Fruit fly (Drosophila melanogaster) whole organism, embryonic: ENCODE results near the gene CG43800.

Experiments
- Atf3 ChIP-seq: fragments of 200-800 bp; sonication (Bioruptor generic); optimal IDR thresholded peaks from 3 replicates; lab custom pipeline; 2016; ENCODE audit warnings: missing biosample characterization, missing genetic modification characterization
- CG10366 ChIP-seq: fragments of 200-800 bp; sonication (Bioruptor generic); IDR thresholded peaks from 2 replicates; pipeline ENCODE4 v1.3.6; 2022; ENCODE audit warnings: missing biosample characterization, missing genetic modification characterization
- CG11247 ChIP-seq: fragments of 200-800 bp; sonication (Bioruptor generic); IDR thresholded peaks from 2 replicates; pipeline ENCODE4 v1.3.6; 2022; ENCODE audit warnings: missing biosample characterization, missing genetic modification characterization
- CG12155 ChIP-seq: fragments of 200-800 bp; sonication (Bioruptor generic); optimal IDR thresholded peaks from 3 replicates; lab custom pipeline; 2016; ENCODE audit warnings: missing biosample characterization, missing genetic modification characterization
- CG12744 ChIP-seq: fragments of 200-800 bp; sonication (Bioruptor generic); optimal IDR thresholded peaks from 2 replicates; lab custom pipeline; 2016; ENCODE audit warnings: missing biosample characterization, missing genetic modification characterization
- CG15514 ChIP-seq: fragments of 200-800 bp; sonication (Bioruptor generic); optimal IDR thresholded peaks from 3 replicates; lab custom pipeline; 2017; ENCODE audit warnings: missing biosample characterization, missing genetic modification characterization, mild to moderate bottlenecking, moderate library complexity, missing genetic modification reagents
- CG15601 ChIP-seq: fragments of 200-800 bp; sonication (Bioruptor generic); optimal IDR thresholded peaks from 3 replicates; lab custom pipeline; 2019; ENCODE audit warnings: missing biosample characterization, mild to moderate bottlenecking, missing genetic modification characterization, moderate library complexity
- CG1602 ChIP-seq: fragments of 200-800 bp; sonication (Bioruptor generic); optimal IDR thresholded peaks from 3 replicates; lab custom pipeline; 2016; ENCODE audit warnings: missing biosample characterization, missing genetic modification characterization
- CG1603 ChIP-seq: fragments of 200-800 bp; sonication (Bioruptor generic); optimal IDR thresholded peaks from 2 replicates; lab custom pipeline; 2019; ENCODE audit warnings: missing biosample characterization, mild to moderate bottlenecking, missing genetic modification characterization, moderate library complexity
- CG17361 ChIP-seq: fragments of 200-800 bp; sonication (Bioruptor generic); IDR thresholded peaks from 3 replicates; pipeline ENCODE4 v1.3.6; 2022; ENCODE audit warnings: missing biosample characterization, missing genetic modification characterization
- CG2712 ChIP-seq: fragments of 200-800 bp; optimal IDR thresholded peaks from 3 replicates; lab custom pipeline; 2019; ENCODE audit warnings: missing biosample characterization, mild to moderate bottlenecking, missing genetic modification characterization, moderate library complexity
- CG31388 ChIP-seq: fragments of 200-800 bp; sonication (Bioruptor generic); optimal IDR thresholded peaks from 2 replicates; lab custom pipeline; 2016; ENCODE audit warnings: missing biosample characterization, missing genetic modification characterization
- CG31441 ChIP-seq: fragments of 200-800 bp; sonication (Bioruptor generic); IDR thresholded peaks from 2 replicates; pipeline ENCODE4 v1.3.6; 2022; ENCODE audit warnings: missing biosample characterization, missing genetic modification characterization
- CG32767 ChIP-seq: fragments of 200-800 bp; sonication (Bioruptor generic); IDR thresholded peaks from 2 replicates; pipeline ENCODE4 v1.3.6; 2022; ENCODE audit warnings: missing biosample characterization, missing genetic modification characterization
- CG4328 ChIP-seq: fragments of 200-800 bp; sonication (Bioruptor generic); optimal IDR thresholded peaks from 3 replicates; lab custom pipeline; 2017; ENCODE audit warnings: missing biosample characterization, missing genetic modification reagents, missing genetic modification characterization
- CG43689 ChIP-seq: fragments of 200-800 bp; sonication (Bioruptor generic); IDR thresholded peaks from 2 replicates; pipeline ENCODE4 v1.3.6; 2022; ENCODE audit warnings: missing biosample characterization, missing genetic modification characterization
- CG6854 ChIP-seq: fragments of 200-800 bp; sonication (Bioruptor generic); optimal IDR thresholded peaks from 3 replicates; lab custom pipeline; 2017; ENCODE audit warnings: missing biosample characterization, mild to moderate bottlenecking, missing genetic modification characterization
- CG7357 ChIP-seq: fragments of 200-800 bp; sonication (Bioruptor generic); IDR thresholded peaks from 3 replicates; pipeline ENCODE4 v1.3.6; 2022; ENCODE audit warnings: missing biosample characterization, missing genetic modification characterization
- CG8478 ChIP-seq: fragments of >200 bp; optimal IDR thresholded peaks from 2 replicates; lab custom pipeline; 2018
- CG8944 ChIP-seq: fragments of 200-800 bp; sonication (Bioruptor generic); optimal IDR thresholded peaks from 3 replicates; lab custom pipeline; 2016; ENCODE audit warnings: missing biosample characterization, missing genetic modification characterization
- Chrac-16 ChIP-seq: fragments of 200-800 bp; sonication (Bioruptor generic); optimal IDR thresholded peaks from 3 replicates; lab custom pipeline; 2016; ENCODE audit warnings: missing biosample characterization, missing genetic modification characterization
- CoRest ChIP-seq: fragments of 200-800 bp; sonication (Bioruptor generic); optimal IDR thresholded peaks from 3 replicates; lab custom pipeline; 2018; ENCODE audit warnings: missing biosample characterization, mild to moderate bottlenecking, missing genetic modification characterization, moderate library complexity
- Dp ChIP-seq: fragments of 200-800 bp; sonication (Bioruptor generic); optimal IDR thresholded peaks from 2 replicates; lab custom pipeline; 2018; ENCODE audit warnings: missing biosample characterization, mild to moderate bottlenecking, missing genetic modification characterization, moderate library complexity
- Elba2 ChIP-seq: fragments of 200-800 bp; sonication (Bioruptor generic); optimal IDR thresholded peaks from 3 replicates; lab custom pipeline; 2016; ENCODE audit warnings: missing biosample characterization, missing genetic modification characterization
- H15 ChIP-seq: fragments of 200-800 bp; sonication (Bioruptor generic); IDR thresholded peaks from 3 replicates; pipeline ENCODE4 v1.3.6; 2022; ENCODE audit warnings: missing biosample characterization, missing genetic modification characterization
- H2.0 ChIP-seq: fragments of 200-800 bp; sonication (Bioruptor generic); IDR thresholded peaks from 2 replicates; pipeline ENCODE4 v1.3.6; 2022; ENCODE audit warnings: missing biosample characterization, missing genetic modification characterization
- Kr ChIP-seq: fragments of 200-800 bp; sonication (Bioruptor generic); optimal IDR thresholded peaks from 2 replicates; lab custom pipeline; 2017; ENCODE audit warnings: missing biosample characterization, mild to moderate bottlenecking, missing genetic modification characterization
- Nf-YA ChIP-seq: fragments of 200-800 bp; sonication (Bioruptor generic); IDR thresholded peaks from 2 replicates; pipeline ENCODE4 v1.3.6; 2022; ENCODE audit warnings: missing biosample characterization, missing genetic modification characterization
- ap ChIP-seq: fragments of 200-800 bp; sonication (Bioruptor generic); IDR thresholded peaks from 2 replicates; pipeline ENCODE4 v1.3.6; 2022; ENCODE audit warnings: missing biosample characterization, missing genetic modification characterization
- bab2 ChIP-seq: fragments of 200-800 bp; sonication (Bioruptor generic); optimal IDR thresholded peaks from 2 replicates; lab custom pipeline; 2016; ENCODE audit warnings: missing biosample characterization, missing genetic modification characterization
- bsh ChIP-seq, 2 experiments: fragments of 200-800 bp; sonication (Bioruptor generic); optimal IDR thresholded peaks; 2 replicates each; lab custom pipeline; 2017 to 2018; ENCODE audit warnings: mild to moderate bottlenecking in 2 of 2, missing biosample characterization in 2 of 2, missing genetic modification characterization in 2 of 2, moderate library complexity in 1 of 2
- cas ChIP-seq: fragments of 200-800 bp; sonication (Bioruptor generic); IDR thresholded peaks from 2 replicates; pipeline ENCODE4 v1.3.6; 2022; ENCODE audit warnings: missing biosample characterization, missing genetic modification characterization
- chif ChIP-seq, 2 experiments: fragments of 200-800 bp; sonication (Bioruptor generic); optimal IDR thresholded peaks; 3 replicates each; lab custom pipeline; 2016; ENCODE audit warnings: missing biosample characterization in 2 of 2, missing genetic modification characterization in 2 of 2
- ci ChIP-seq: fragments of 200-800 bp; sonication (Bioruptor generic); IDR thresholded peaks from 3 replicates; pipeline ENCODE4 v1.3.6; 2022; ENCODE audit warnings: missing biosample characterization, missing genetic modification characterization
- dmrt99B ChIP-seq: fragments of 200-800 bp; sonication (Bioruptor generic); optimal IDR thresholded peaks from 2 replicates; lab custom pipeline; 2018; ENCODE audit warnings: missing biosample characterization, mild to moderate bottlenecking, missing genetic modification characterization, moderate library complexity
- eve ChIP-seq, 2 experiments: fragments of >200 bp; optimal IDR thresholded peaks; 2 replicates each; lab custom pipeline; 2017; ENCODE audit warnings: missing biosample characterization in 2 of 2, missing genetic modification characterization in 2 of 2
- fd96Cb ChIP-seq: fragments of 200-800 bp; sonication (Bioruptor generic); optimal IDR thresholded peaks from 2 replicates; lab custom pipeline; 2018; ENCODE audit warnings: missing biosample characterization, mild to moderate bottlenecking, missing genetic modification characterization, moderate library complexity
- gem ChIP-seq: fragments of 200-800 bp; sonication (Bioruptor generic); optimal IDR thresholded peaks from 2 replicates; lab custom pipeline; 2019; ENCODE audit warnings: missing biosample characterization, mild to moderate bottlenecking, missing genetic modification characterization, moderate library complexity
- gfzf ChIP-seq: fragments of 200-800 bp; sonication (Bioruptor generic); optimal IDR thresholded peaks from 2 replicates; lab custom pipeline; 2016; ENCODE audit warnings: missing biosample characterization, mild to moderate bottlenecking, missing genetic modification characterization, moderate library complexity
- insv ChIP-seq, 2 experiments: fragments of 200-800 bp; sonication (Bioruptor generic); optimal IDR thresholded peaks; 3 replicates each; lab custom pipeline; 2016 to 2018; ENCODE audit warnings: missing biosample characterization in 2 of 2, missing genetic modification characterization in 2 of 2
- jigr1 ChIP-seq: fragments of 200-800 bp; sonication (Bioruptor generic); IDR thresholded peaks from 3 replicates; pipeline ENCODE4 v1.3.6; 2022; ENCODE audit warnings: missing biosample characterization, missing genetic modification characterization
- ken ChIP-seq: fragments of 200-800 bp; sonication (Bioruptor generic); IDR thresholded peaks from 3 replicates; pipeline ENCODE4 v1.3.6; 2022; ENCODE audit warnings: missing biosample characterization, missing genetic modification characterization
- lov ChIP-seq, 2 experiments: fragments of 200-800 bp in 1 of 2; fragments of >200 bp in 1 of 2; sonication (Bioruptor generic) in 1 of 2; IDR thresholded peaks in 1 of 2; optimal IDR thresholded peaks in 1 of 2; 2 replicates in 1 of 2; 3 replicates in 1 of 2; pipeline versions ENCODE4 v1.3.6 to Lab custom; 2017 to 2022; ENCODE audit warnings: missing biosample characterization in 1 of 2, missing genetic modification characterization in 1 of 2
- mam ChIP-seq: fragments of 200-800 bp; sonication (Bioruptor generic); optimal IDR thresholded peaks from 3 replicates; lab custom pipeline; 2016; ENCODE audit warnings: missing biosample characterization, missing genetic modification characterization
- ranshi ChIP-seq: fragments of 200-800 bp; sonication (Bioruptor generic); IDR thresholded peaks from 2 replicates; pipeline ENCODE4 v1.3.6; 2022; ENCODE audit warnings: missing biosample characterization, missing genetic modification characterization
- shn ChIP-seq: fragments of 200-800 bp; sonication (Bioruptor generic); optimal IDR thresholded peaks from 3 replicates; lab custom pipeline; 2016; ENCODE audit warnings: missing biosample characterization, missing genetic modification characterization
- sima ChIP-seq: fragments of 200-800 bp; sonication (Bioruptor generic); optimal IDR thresholded peaks from 2 replicates; lab custom pipeline; 2016; ENCODE audit warnings: missing biosample characterization, missing genetic modification characterization
- ssp ChIP-seq: fragments of 200-800 bp; sonication (Bioruptor generic); IDR thresholded peaks from 2 replicates; pipeline ENCODE4 v1.3.6; 2022; ENCODE audit warnings: missing biosample characterization, missing genetic modification characterization
- trh ChIP-seq: fragments of 200-800 bp; sonication (Bioruptor generic); optimal IDR thresholded peaks from 2 replicates; lab custom pipeline; 2016; ENCODE audit warnings: missing biosample characterization, missing genetic modification characterization
- unc-4 ChIP-seq: fragments of 200-800 bp; sonication (Bioruptor generic); IDR thresholded peaks from 2 replicates; pipeline ENCODE4 v1.3.6; 2022; ENCODE audit warnings: missing biosample characterization, missing genetic modification characterization; ENCODE audit not compliant: partially characterized antibody

Gene CG43800

dm6 chr2L:7281430-7281829, 48.8 kb upstream of the CG43800 start (continued):
- TF ChIP-seq ken (GFP tag; lab: Robert Waterston, UW) (peak; percentile 63), CG15601 (peak; percentile 65), sima (GFP tag; lab: Kevin White, UChicago) (no peak), Dp (GFP tag; lab: Kevin White, UChicago) (peak; percentile 11), fd96Cb (tag; lab: Kevin White, UChicago) (peak; percentile 36), CG32767 (GFP tag; lab: Robert Waterston, UW) (no peak), ap (GFP tag; lab: Robert Waterston, UW) (no peak), Chrac-16 (GFP tag; lab: Kevin White, UChicago) (peak; percentile 62), dmrt99B (tag; lab: Kevin White, UChicago) (peak; percentile 27), chif (GFP tag; optimal IDR thresholded peaks at IDR 0.05; lab: Kevin White, UChicago) (peak; percentile 8 to 80), gfzf (GFP tag; lab: Kevin White, UChicago) (peak; percentile 16), CG12744 (GFP tag; lab: Kevin White, UChicago) (peak; percentile 44), CG2712 (tag; lab: Kevin White, UChicago) (peak; percentile 74), CG31441 (GFP tag; lab: Robert Waterston, UW) (peak; percentile 35; the same call in 1 of the 2 replicates), CG10366 (GFP tag; lab: Robert Waterston, UW) (peak; percentile 63), CG7357 (GFP tag; lab: Robert Waterston, UW) (peak; percentile 39; the same call in 1 of the 3 replicates), Elba2 (GFP tag; lab: Kevin White, UChicago) (no peak), CG1603 (tag; lab: Kevin White, UChicago) (peak; percentile 66), CoRest (tag; lab: Kevin White, UChicago) (peak; percentile 64), ranshi (no peak; the same call in 1 of the 2 replicates), trh (GFP tag; lab: Kevin White, UChicago) (peak; percentile 18), ssp (GFP tag; lab: Robert Waterston, UW) (peak; percentile 53; the same call in 1 of the 2 replicates), insv (GFP tag; optimal IDR thresholded peaks at IDR 0.05; lab: Kevin White, UChicago) (peak in 1 of 2 experiments; percentile 28), CG15514 (GFP tag; lab: Kevin White, UChicago) (peak; percentile 32), shn (GFP tag; lab: Kevin White, UChicago) (peak; percentile 9), bsh (GFP tag; optimal IDR thresholded peaks at IDR 0.05; lab: Kevin White, UChicago) (peak in 1 of 2 experiments; percentile 47), lov (optimal IDR thresholded peaks at IDR 0.05; lab: Kevin White, UChicago) (no peak), lov (GFP tag; IDR thresholded peaks at IDR 0.05; lab: Robert Waterston, UW) (no peak), CG17361 (peak; percentile 69), CG8944 (GFP tag; lab: Kevin White, UChicago) (peak; percentile 54), mam (GFP tag; lab: Kevin White, UChicago) (peak; percentile 61), bab2 (GFP tag; lab: Kevin White, UChicago) (peak; percentile 49), gem (tag; lab: Kevin White, UChicago) (peak; percentile 70), CG6854 (GFP tag; lab: Kevin White, UChicago) (no peak), Kr (GFP tag; lab: Kevin White, UChicago) (no peak), CG43689 (GFP tag; lab: Robert Waterston, UW) (no peak), Atf3 (peak; percentile 59), CG31388 (GFP tag; lab: Kevin White, UChicago) (no peak), CG12155 (GFP tag; lab: Kevin White, UChicago) (peak; percentile 33), unc-4 (GFP tag; lab: Robert Waterston, UW) (no peak), jigr1 (GFP tag; lab: Robert Waterston, UW) (no peak), H15 (GFP tag; lab: Robert Waterston, UW) (peak; percentile 55; the same call in 1 of the 3 replicates), ci (peak; percentile 36; the same call in 2 of the 3 replicates), CG4328 (GFP tag; lab: Kevin White, UChicago) (no peak), CG8478 (lab: Kevin White, UChicago) (no peak), Nf-YA (GFP tag; lab: Robert Waterston, UW) (no peak), eve (GFP tag; optimal IDR thresholded peaks at IDR 0.05; lab: Kevin White, UChicago) (no peak), H2.0 (GFP tag; lab: Robert Waterston, UW) (peak; percentile 46; the same call in 1 of the 2 replicates), cas (GFP tag; lab: Robert Waterston, UW) (0 out of 2 replicates have a peak, but pooled peaks have one; percentile 16), CG1602 (GFP tag; lab: Kevin White, UChicago) (peak; percentile 77), CG11247 (GFP tag; lab: Robert Waterston, UW) (peak; percentile 62)
